Fruit fly (Drosophila melanogaster) whole organism, embryonic: ENCODE results near the gene CG7739.

ENCODE experiments used
- Awh ChIP-seq: fragments of 200-800 bp; sonication (Bioruptor generic); IDR thresholded peaks from 2 replicates; pipeline ENCODE4, ENCODE4 v1.3.6; 2022; ENCODE audit warnings: missing biosample characterization, missing genetic modification characterization
- B-H2 ChIP-seq: fragments of 200-800 bp; sonication (Bioruptor generic); optimal IDR thresholded peaks from 2 replicates; lab custom pipeline; 2018; ENCODE audit warnings: missing biosample characterization, mild to moderate bottlenecking, missing genetic modification characterization
- CG12659 ChIP-seq: fragments of 200-800 bp; sonication (Bioruptor generic); optimal IDR thresholded peaks from 3 replicates; lab custom pipeline; 2017; ENCODE audit warnings: mild to moderate bottlenecking, missing biosample characterization, missing genetic modification reagents, missing genetic modification characterization
- CG14710 ChIP-seq: fragments of 200-800 bp; sonication (Bioruptor generic); optimal IDR thresholded peaks from 3 replicates; lab custom pipeline; 2019; ENCODE audit warnings: missing biosample characterization, mild to moderate bottlenecking, missing genetic modification characterization, moderate library complexity
- CG15514 ChIP-seq: fragments of 200-800 bp; sonication (Bioruptor generic); optimal IDR thresholded peaks from 3 replicates; lab custom pipeline; 2017; ENCODE audit warnings: missing biosample characterization, missing genetic modification characterization, mild to moderate bottlenecking, moderate library complexity, missing genetic modification reagents
- CG15601 ChIP-seq: fragments of 200-800 bp; sonication (Bioruptor generic); optimal IDR thresholded peaks from 3 replicates; lab custom pipeline; 2019; ENCODE audit warnings: missing biosample characterization, mild to moderate bottlenecking, missing genetic modification characterization, moderate library complexity
- CG17361 ChIP-seq: fragments of 200-800 bp; sonication (Bioruptor generic); IDR thresholded peaks from 3 replicates; pipeline ENCODE4 v1.3.6; 2022; ENCODE audit warnings: missing biosample characterization, missing genetic modification characterization
- CG17568 ChIP-seq: fragments of 200-800 bp; sonication (Bioruptor generic); optimal IDR thresholded peaks from 2 replicates; lab custom pipeline; 2018; ENCODE audit warnings: missing biosample characterization, mild to moderate bottlenecking, missing genetic modification characterization, moderate library complexity
- CG17829 ChIP-seq: fragments of 200-800 bp; optimal IDR thresholded peaks from 2 replicates; lab custom pipeline; 2019; ENCODE audit warnings: missing biosample characterization, mild to moderate bottlenecking, missing genetic modification characterization, moderate library complexity
- CG2712 ChIP-seq: fragments of 200-800 bp; optimal IDR thresholded peaks from 3 replicates; lab custom pipeline; 2019; ENCODE audit warnings: missing biosample characterization, mild to moderate bottlenecking, missing genetic modification characterization, moderate library complexity
- CG4617 ChIP-seq: fragments of 200-800 bp; sonication (Bioruptor generic); optimal IDR thresholded peaks from 3 replicates; lab custom pipeline; 2016; ENCODE audit warnings: missing biosample characterization, missing genetic modification characterization, borderline replicate concordance
- CG4854 ChIP-seq: fragments of 200-800 bp; sonication (Bioruptor generic); optimal IDR thresholded peaks from 2 replicates; lab custom pipeline; 2016; ENCODE audit warnings: missing biosample characterization, missing genetic modification characterization, inconsistent platforms
- CG6272 ChIP-seq: fragments of 200-800 bp; sonication (Bioruptor generic); IDR thresholded peaks from 2 replicates; pipeline ENCODE4 v1.3.6; 2022; ENCODE audit warnings: missing biosample characterization, missing genetic modification characterization
- CG7372 ChIP-seq: fragments of 200-800 bp; sonication (Bioruptor generic); IDR thresholded peaks from 2 replicates; pipeline ENCODE4 v1.3.6; 2022; ENCODE audit warnings: missing biosample characterization, missing genetic modification characterization
- CG7963 ChIP-seq: fragments of 200-800 bp; sonication (Bioruptor generic); IDR thresholded peaks from 3 replicates; pipeline ENCODE4 v1.3.6; 2022; ENCODE audit warnings: missing biosample characterization, missing genetic modification characterization; ENCODE audit not compliant: partially characterized antibody
- CG8290 ChIP-seq, 3 experiments: fragments of 200-800 bp; sonication (Bioruptor generic); optimal IDR thresholded peaks; 2 replicates each; lab custom pipeline; 2016 to 2019; ENCODE audit warnings: missing biosample characterization in 3 of 3, missing genetic modification characterization in 3 of 3, mild to moderate bottlenecking in 2 of 3, moderate library complexity in 1 of 3
- CkIIα-i1 ChIP-seq: fragments of 200-800 bp; sonication (Bioruptor generic); IDR thresholded peaks from 2 replicates; pipeline ENCODE4 v1.3.6; 2022; ENCODE audit warnings: missing biosample characterization, missing genetic modification characterization
- CoRest ChIP-seq: fragments of 200-800 bp; sonication (Bioruptor generic); optimal IDR thresholded peaks from 3 replicates; lab custom pipeline; 2018; ENCODE audit warnings: missing biosample characterization, mild to moderate bottlenecking, missing genetic modification characterization, moderate library complexity
- D19A ChIP-seq: fragments of 200-800 bp; optimal IDR thresholded peaks from 3 replicates; lab custom pipeline; 2019; ENCODE audit warnings: missing biosample characterization, mild to moderate bottlenecking, missing genetic modification characterization, moderate library complexity
- Ets97D ChIP-seq: fragments of 200-800 bp; sonication (Bioruptor generic); optimal IDR thresholded peaks from 3 replicates; lab custom pipeline; 2016; ENCODE audit warnings: missing biosample characterization, missing genetic modification characterization
- HLH4C ChIP-seq: fragments of 200-800 bp; sonication (Bioruptor generic); IDR thresholded peaks from 3 replicates; pipeline ENCODE4 v1.3.6; 2022; ENCODE audit warnings: missing biosample characterization, missing genetic modification characterization; ENCODE audit not compliant: partially characterized antibody
- HmgZ ChIP-seq: fragments of 200-800 bp; sonication (Bioruptor generic); optimal IDR thresholded peaks from 2 replicates; lab custom pipeline; 2018; ENCODE audit warnings: missing biosample characterization, mild to moderate bottlenecking, missing genetic modification characterization
- Hsf ChIP-seq: fragments of 200-800 bp; sonication (Bioruptor generic); optimal IDR thresholded peaks from 3 replicates; lab custom pipeline; 2016; ENCODE audit warnings: missing biosample characterization, missing genetic modification characterization
- Lhr ChIP-seq: fragments of 200-800 bp; sonication (Bioruptor generic); optimal IDR thresholded peaks from 3 replicates; lab custom pipeline; 2017; ENCODE audit warnings: mild to moderate bottlenecking, missing biosample characterization, missing genetic modification reagents, missing genetic modification characterization
- MESR4 ChIP-seq: fragments of 200-800 bp; sonication (Bioruptor generic); optimal IDR thresholded peaks from 2 replicates; lab custom pipeline; 2018; ENCODE audit warnings: missing biosample characterization, mild to moderate bottlenecking, missing genetic modification characterization, moderate library complexity
- NC2β ChIP-seq: fragments of 200-800 bp; sonication (Bioruptor generic); optimal IDR thresholded peaks from 2 replicates; lab custom pipeline; 2016; ENCODE audit warnings: missing biosample characterization, missing genetic modification characterization
- Nf-YC ChIP-seq: fragments of 200-800 bp; optimal IDR thresholded peaks from 3 replicates; lab custom pipeline; 2019; ENCODE audit warnings: missing biosample characterization, mild to moderate bottlenecking, missing genetic modification characterization, moderate library complexity
- Ptx1 ChIP-seq: fragments of 200-800 bp; sonication (Bioruptor generic); IDR thresholded peaks from 2 replicates; pipeline ENCODE4 v1.3.6; 2022; ENCODE audit warnings: missing biosample characterization, missing genetic modification characterization
- Rfx ChIP-seq: fragments of 200-800 bp; sonication (Bioruptor generic); IDR thresholded peaks from 2 replicates; pipeline ENCODE4 v1.3.6; 2022; ENCODE audit warnings: missing biosample characterization, missing genetic modification characterization
- Rx ChIP-seq: fragments of 200-800 bp; sonication (Bioruptor generic); IDR thresholded peaks from 2 replicates; pipeline ENCODE4 v1.3.6; 2022; ENCODE audit warnings: missing biosample characterization, missing genetic modification characterization
- TFAM ChIP-seq: fragments of 200-800 bp; sonication (Bioruptor generic); optimal IDR thresholded peaks from 2 replicates; lab custom pipeline; 2017; ENCODE audit warnings: missing biosample characterization, missing genetic modification characterization, inconsistent platforms
- YL-1 ChIP-seq: fragments of 200-800 bp; sonication (Bioruptor generic); optimal IDR thresholded peaks from 3 replicates; lab custom pipeline; 2017; ENCODE audit warnings: missing biosample characterization, mild to moderate bottlenecking, missing genetic modification characterization
- amos ChIP-seq: fragments of 200-800 bp; sonication (Bioruptor generic); IDR thresholded peaks from 2 replicates; pipeline ENCODE4 v1.3.6; 2022; ENCODE audit warnings: missing biosample characterization, missing genetic modification characterization; ENCODE audit not compliant: partially characterized antibody
- bcd ChIP-seq: fragments of 200-800 bp; sonication (Bioruptor generic); optimal IDR thresholded peaks from 2 replicates; lab custom pipeline; 2017; ENCODE audit warnings: missing biosample characterization, mild to moderate bottlenecking, missing genetic modification characterization
- chinmo ChIP-seq: fragments of 200-800 bp; sonication (Bioruptor generic); IDR thresholded peaks from 4 replicates; pipeline ENCODE4 v1.3.6; 2022; ENCODE audit warnings: missing biosample characterization, missing genetic modification characterization; ENCODE audit not compliant: partially characterized antibody
- crc ChIP-seq: fragments of 200-800 bp; sonication (Bioruptor generic); optimal IDR thresholded peaks from 2 replicates; lab custom pipeline; 2016; ENCODE audit warnings: missing biosample characterization, missing genetic modification characterization
- disco-r ChIP-seq: fragments of 200-800 bp; sonication (Bioruptor generic); optimal IDR thresholded peaks from 2 replicates; lab custom pipeline; 2016; ENCODE audit warnings: missing biosample characterization, missing genetic modification characterization
- eve ChIP-seq, 2 experiments: fragments of >200 bp; optimal IDR thresholded peaks; 2 replicates each; lab custom pipeline; 2017; ENCODE audit warnings: missing biosample characterization in 2 of 2, missing genetic modification characterization in 2 of 2
- exex ChIP-seq: fragments of 200-800 bp; sonication (Bioruptor generic); optimal IDR thresholded peaks from 4 replicates; lab custom pipeline; 2018; ENCODE audit warnings: missing biosample characterization, mild to moderate bottlenecking, missing genetic modification characterization, moderate library complexity
- eyg ChIP-seq: fragments of 200-800 bp; sonication (Bioruptor generic); optimal IDR thresholded peaks from 3 replicates; lab custom pipeline; 2016; ENCODE audit warnings: missing biosample characterization, missing genetic modification characterization
- gcm2 ChIP-seq: fragments of 200-800 bp; sonication (Bioruptor generic); optimal IDR thresholded peaks from 2 replicates; lab custom pipeline; 2016; ENCODE audit warnings: missing biosample characterization, missing genetic modification characterization
- gsb ChIP-seq: fragments of 200-800 bp; sonication (Bioruptor generic); IDR thresholded peaks from 2 replicates; pipeline ENCODE4 v1.3.6; 2022; ENCODE audit warnings: missing biosample characterization, missing genetic modification characterization
- gsb-n ChIP-seq: fragments of 200-800 bp; sonication (Bioruptor generic); optimal IDR thresholded peaks from 3 replicates; lab custom pipeline; 2018; ENCODE audit warnings: missing biosample characterization, mild to moderate bottlenecking, missing genetic modification characterization
- kni ChIP-seq: fragments of 200-800 bp; sonication (Bioruptor generic); optimal IDR thresholded peaks from 3 replicates; lab custom pipeline; 2017; ENCODE audit warnings: mild to moderate bottlenecking, missing biosample characterization, missing genetic modification reagents, missing genetic modification characterization
- otp ChIP-seq: fragments of 200-800 bp; sonication (Bioruptor generic); IDR thresholded peaks from 3 replicates; pipeline ENCODE4, ENCODE4 v1.3.6; 2022; ENCODE audit warnings: missing biosample characterization, missing genetic modification characterization
- shn ChIP-seq: fragments of 200-800 bp; sonication (Bioruptor generic); optimal IDR thresholded peaks from 3 replicates; lab custom pipeline; 2016; ENCODE audit warnings: missing biosample characterization, missing genetic modification characterization
- sob ChIP-seq: fragments of 200-800 bp; sonication (Bioruptor generic); IDR thresholded peaks from 2 replicates; pipeline ENCODE4 v1.3.6; 2022; ENCODE audit warnings: missing biosample characterization, missing genetic modification characterization
- wdn ChIP-seq: fragments of 200-800 bp; sonication (Bioruptor generic); IDR thresholded peaks from 2 replicates; pipeline ENCODE4 v1.3.6; 2022; ENCODE audit warnings: missing biosample characterization, missing genetic modification characterization
- wor ChIP-seq: fragments of 200-800 bp; sonication (Bioruptor generic); IDR thresholded peaks from 2 replicates; pipeline ENCODE4 v1.3.6; 2022; ENCODE audit warnings: missing biosample characterization, missing genetic modification characterization
- zfh2 ChIP-seq: fragments of 200-800 bp; sonication (Bioruptor generic); optimal IDR thresholded peaks from 2 replicates; lab custom pipeline; 2016; ENCODE audit warnings: missing biosample characterization, missing genetic modification characterization

Gene CG7739

DNA sequence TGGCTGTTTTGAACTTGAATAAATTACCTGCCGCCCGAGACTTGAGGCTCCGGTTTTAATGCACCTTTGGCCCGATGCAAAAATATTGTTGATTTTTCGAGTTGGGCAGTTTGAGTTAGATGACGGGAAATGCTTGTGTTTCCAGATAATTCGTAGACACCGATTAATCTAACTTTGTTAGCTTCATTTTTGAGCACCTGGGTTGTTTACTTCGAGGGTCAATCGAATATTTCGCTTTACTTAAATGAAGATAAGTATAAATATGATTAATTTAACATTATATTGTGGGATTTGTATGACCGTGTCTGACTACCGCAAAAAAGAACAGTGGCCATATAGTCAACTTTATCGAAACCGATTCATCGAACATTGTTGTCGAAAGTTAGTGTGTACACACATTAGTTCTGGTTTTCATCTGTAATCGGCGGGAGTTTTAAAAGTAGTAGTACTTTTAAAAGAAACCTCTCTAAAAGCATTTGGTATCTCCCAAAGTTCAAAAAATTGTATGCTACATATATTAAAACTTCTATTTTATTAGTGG is 39.0 kb downstream of the CG7739 start, which contains the start of gene CG7945 (continued):
- no peak for TF ChIP-seq gsb (GFP tag; lab: Robert Waterston, UW)
- TF ChIP-seq Ets97D = peak; percentile 37
- peak; percentile 51 for TF ChIP-seq CG15514 (GFP tag; lab: Kevin White, UChicago)
- TF ChIP-seq CG4854 = no peak
- TF ChIP-seq CG15601 (tag; lab: Kevin White, UChicago) = peak; percentile 53
- TF ChIP-seq Rfx (GFP tag; lab: Robert Waterston, UW) = no peak
- no peak for TF ChIP-seq wdn (GFP tag; lab: Robert Waterston, UW)
- TF ChIP-seq CoRest (tag; lab: Kevin White, UChicago) = peak; percentile 10
- peak; percentile 100 for TF ChIP-seq CG14710
- TF ChIP-seq Nf-YC = peak; percentile 24
- TF ChIP-seq TFAM (GFP tag; lab: Kevin White, UChicago) = no peak
- TF ChIP-seq HLH4C (GFP tag; lab: Robert Waterston, UW) = peak; percentile 78
- TF ChIP-seq Ptx1 (GFP tag; lab: Robert Waterston, UW) = no peak
- TF ChIP-seq gcm2 (GFP tag; lab: Kevin White, UChicago) = no peak
- no peak for TF ChIP-seq sob (GFP tag; lab: Robert Waterston, UW)
- peak; percentile 66 for TF ChIP-seq CG4617 (GFP tag; lab: Kevin White, UChicago)
- peak; percentile 72 for TF ChIP-seq YL-1 (GFP tag; lab: Kevin White, UChicago)
- TF ChIP-seq otp (GFP tag; lab: Robert Waterston, UW) = no peak
- TF ChIP-seq zfh2 (GFP tag; lab: Kevin White, UChicago) = no peak
- no peak for TF ChIP-seq wor (GFP tag; lab: Robert Waterston, UW)
- TF ChIP-seq crc (GFP tag; lab: Kevin White, UChicago) = no peak
- peak; percentile 68 for TF ChIP-seq CG12659 (GFP tag; lab: Kevin White, UChicago)
- TF ChIP-seq HmgZ = peak; percentile 69
- peak; percentile 69 for TF ChIP-seq MESR4 (GFP tag; lab: Kevin White, UChicago)
- no peak for TF ChIP-seq Rx (GFP tag; lab: Robert Waterston, UW)
- TF ChIP-seq exex = peak; percentile 29
- peak in 1 of 2 experiments; percentile 79 for TF ChIP-seq eve (GFP tag; optimal IDR thresholded peaks at IDR 0.05; lab: Kevin White, UChicago)
- TF ChIP-seq gsb-n (tag; lab: Kevin White, UChicago) = peak; percentile 70
- TF ChIP-seq Hsf (GFP tag; lab: Kevin White, UChicago) = no peak
- no peak for TF ChIP-seq Awh (GFP tag; lab: Robert Waterston, UW)
- peak; percentile 29 for TF ChIP-seq CG2712 (tag; lab: Kevin White, UChicago)
- TF ChIP-seq CkIIα-i1 (GFP tag; lab: Robert Waterston, UW) = no peak
- TF ChIP-seq CG7372 (GFP tag; lab: Robert Waterston, UW) = no peak
- peak; percentile 49; the same call in 2 of the 3 replicates for TF ChIP-seq CG7963 (GFP tag; lab: Robert Waterston, UW)
- TF ChIP-seq eyg (GFP tag; lab: Kevin White, UChicago) = no peak
- no peak for TF ChIP-seq bcd (GFP tag; lab: Kevin White, UChicago)
- TF ChIP-seq CG8290 (GFP tag; optimal IDR thresholded peaks at IDR 0.05; lab: Kevin White, UChicago) = no peak
- TF ChIP-seq CG8290 (tag; optimal IDR thresholded peaks at IDR 0.05; lab: Kevin White, UChicago) = peak in 1 of 2 experiments; percentile 23
- no peak for TF ChIP-seq CG6272
- TF ChIP-seq NC2β = no peak
- peak; percentile 64; the same call in 1 of the 2 replicates for TF ChIP-seq amos
- no peak for TF ChIP-seq disco-r (GFP tag; lab: Kevin White, UChicago)
- peak; percentile 17 for TF ChIP-seq CG17568 (GFP tag; lab: Kevin White, UChicago)
- no peak for TF ChIP-seq shn
- TF ChIP-seq kni (GFP tag; lab: Kevin White, UChicago) = no peak
- peak; percentile 43 for TF ChIP-seq CG17829 (tag; lab: Kevin White, UChicago)
- TF ChIP-seq Lhr (GFP tag; lab: Kevin White, UChicago) = peak; percentile 34
- TF ChIP-seq chinmo (GFP tag; lab: Robert Waterston, UW) = 0 out of 4 replicates have a peak, but pooled peaks have one; percentile 54
- no peak for TF ChIP-seq D19A (tag; lab: Kevin White, UChicago)
- TF ChIP-seq CG17361 (GFP tag; lab: Robert Waterston, UW) = no peak
- TF ChIP-seq B-H2 (GFP tag; lab: Kevin White, UChicago) = peak; percentile 22
